Worm (Caenorhabditis elegans): ENCODE measurements around the gene col-86.

The col-86 gene

ce11 chrII:13117135-13117534 is 19.1 kb upstream of the col-86 start, which contains the start of gene gfm-1 (continued):
- no peak for TF ChIP-seq ets-5 (GFP tag; IDR thresholded peaks at IDR 0.05)
- TF ChIP-seq nhr-90 (tag; optimal IDR thresholded peaks at IDR 0.05; ENCODE audit: poor library complexity) = peak; percentile 92
- TF ChIP-seq aly-2 (tag; optimal IDR thresholded peaks at IDR 0.05) = no peak
- TF ChIP-seq ama-1 (optimal IDR thresholded peaks at IDR 0.05) = no peak
- no peak for TF ChIP-seq aha-1 (tag; optimal IDR thresholded peaks at IDR 0.05)
- no peak for TF ChIP-seq zip-4 (GFP tag; optimal IDR thresholded peaks at IDR 0.05)
- TF ChIP-seq C04F5.9 (tag; optimal IDR thresholded peaks at IDR 0.05) = peak; percentile 84
- TF ChIP-seq xbp-1 (tag; optimal IDR thresholded peaks at IDR 0.05) = peak; percentile 82
- TF ChIP-seq ceh-90 (tag; optimal IDR thresholded peaks at IDR 0.05) = peak; percentile 94
- no peak for TF ChIP-seq blmp-1 (tag; optimal IDR thresholded peaks at IDR 0.05)
- no peak for TF ChIP-seq egl-27 (tag; optimal IDR thresholded peaks at IDR 0.05)
- TF ChIP-seq mab-9 (GFP tag; IDR thresholded peaks at IDR 0.05) = peak; percentile 81
- no peak for TF ChIP-seq nhr-11 (tag; optimal IDR thresholded peaks at IDR 0.05)
- peak; percentile 53; the same call in 1 of the 2 replicates for TF ChIP-seq ceh-88 (GFP tag; IDR thresholded peaks at IDR 0.05)
- peak; percentile 70 for TF ChIP-seq fkh-8 (tag; optimal IDR thresholded peaks at IDR 0.05)
- TF ChIP-seq ceh-82 (tag; optimal IDR thresholded peaks at IDR 0.05) = peak; percentile 42 to 62 (median 43)
- TF ChIP-seq lsy-2 (tag; optimal IDR thresholded peaks at IDR 0.05) = peak; percentile 62 to 83
- peak; percentile 28 for TF ChIP-seq vab-15 (tag; optimal IDR thresholded peaks at IDR 0.05)
- TF ChIP-seq lin-39 (tag; optimal IDR thresholded peaks at IDR 0.05) = peak; percentile 42
- no peak for TF ChIP-seq jun-1 (tag; optimal IDR thresholded peaks at IDR 0.05)
- peak in 1 of 6 experiments; percentile 50 for TF ChIP-seq elt-3 (tag; optimal IDR thresholded peaks at IDR 0.05)
- TF ChIP-seq lin-35 (GFP tag; optimal IDR thresholded peaks at IDR 0.05) = peak; percentile 43 to 62
- peak; percentile 53 to 72 (median 67) for TF ChIP-seq dpl-1 (GFP tag; optimal IDR thresholded peaks at IDR 0.05)
- TF ChIP-seq nhr-77 (tag; optimal IDR thresholded peaks at IDR 0.05) = no peak
- TF ChIP-seq nhr-76 (tag; optimal IDR thresholded peaks at IDR 0.05) = no peak
- no peak for TF ChIP-seq hlh-17 (GFP tag; optimal IDR thresholded peaks at IDR 0.05; ENCODE audit: borderline replicate concordance)
- TF ChIP-seq swsn-7 (tag; optimal IDR thresholded peaks at IDR 0.05) = peak; percentile 85
- no peak for TF ChIP-seq ces-1 (GFP tag; optimal IDR thresholded peaks at IDR 0.05)
- no peak for TF ChIP-seq pag-3 (tag; optimal IDR thresholded peaks at IDR 0.05; ENCODE audit: borderline replicate concordance, insufficient read depth)
- TF ChIP-seq nhr-47 (tag; optimal IDR thresholded peaks at IDR 0.05) = peak; percentile 91
- TF ChIP-seq sup-37 (GFP tag; optimal IDR thresholded peaks at IDR 0.05) = no peak
- peak; percentile 49 for TF ChIP-seq snpc-4 (tag; optimal IDR thresholded peaks at IDR 0.05)
- peak; percentile 52 for TF ChIP-seq unc-86 (tag; optimal IDR thresholded peaks at IDR 0.05)
- no peak for TF ChIP-seq nhr-237 (tag; optimal IDR thresholded peaks at IDR 0.05)
- TF ChIP-seq alr-1 (tag; optimal IDR thresholded peaks at IDR 0.05; ENCODE audit: borderline replicate concordance) = no peak
- TF ChIP-seq zag-1 (tag; optimal IDR thresholded peaks at IDR 0.05) = no peak
- TF ChIP-seq ztf-11 (tag; optimal IDR thresholded peaks at IDR 0.05) = peak in 1 of 2 experiments; percentile 91
- peak; percentile 89 for TF ChIP-seq dsc-1 (tag; optimal IDR thresholded peaks at IDR 0.05)
- peak; percentile 69 for TF ChIP-seq efl-3 (GFP tag; optimal IDR thresholded peaks at IDR 0.05)

- TF ChIP-seq hlh-4 (tag; optimal IDR thresholded peaks at IDR 0.05) (no peak), unc-130 (tag; optimal IDR thresholded peaks at IDR 0.05) (no peak), lir-3 (tag; optimal IDR thresholded peaks at IDR 0.05; ENCODE audit: poor library complexity) (no peak), vab-15 (tag; optimal IDR thresholded peaks at IDR 0.05) (no peak), tbx-2 (tag; optimal IDR thresholded peaks at IDR 0.05) (no peak), unc-30 (tag; optimal IDR thresholded peaks at IDR 0.05) (no peak), jun-1 (tag; optimal IDR thresholded peaks at IDR 0.05) (no peak), nhr-28 (tag; optimal IDR thresholded peaks at IDR 0.05) (no peak), mab-9 (GFP tag; IDR thresholded peaks at IDR 0.05) (no peak), mep-1 (tag; optimal IDR thresholded peaks at IDR 0.05) (no peak), mdl-1 (tag; optimal IDR thresholded peaks at IDR 0.05) (no peak), isw-1 (GFP tag; IDR thresholded peaks at IDR 0.05) (no peak), zip-4 (GFP tag; optimal IDR thresholded peaks at IDR 0.05) (no peak), ztf-11 (tag; optimal IDR thresholded peaks at IDR 0.05) (no peak), ama-1 (optimal IDR thresholded peaks at IDR 0.05) (no peak), nhr-11 (tag; optimal IDR thresholded peaks at IDR 0.05) (no peak), ceh-88 (GFP tag; IDR thresholded peaks at IDR 0.05) (no peak), sup-37 (GFP tag; optimal IDR thresholded peaks at IDR 0.05) (no peak), zag-1 (tag; optimal IDR thresholded peaks at IDR 0.05) (no peak)
These were observed 18.6 kb upstream of the col-86 start, which contains the start of gene rict-1 for ce11 chrII:13116710-13117109. TSS of gene rict-1 (minus strand) at chrII:13116810.
